Fruit fly (Drosophila melanogaster) whole organism, embryonic: ENCODE results near the gene kibra.

Experiments used
- B-H2 ChIP-seq: fragments of 200-800 bp; sonication (Bioruptor generic); optimal IDR thresholded peaks from 2 replicates; lab custom pipeline; 2018; ENCODE audit warnings: missing biosample characterization, mild to moderate bottlenecking, missing genetic modification characterization
- BtbVII ChIP-seq: fragments of 200-800 bp; sonication (Bioruptor generic); optimal IDR thresholded peaks from 3 replicates; lab custom pipeline; 2017; ENCODE audit warnings: missing biosample characterization, mild to moderate bottlenecking, missing genetic modification characterization
- CG10565 ChIP-seq: fragments of 200-800 bp; sonication (Bioruptor generic); optimal IDR thresholded peaks from 3 replicates; lab custom pipeline; 2016; ENCODE audit warnings: missing biosample characterization, mild to moderate bottlenecking, missing genetic modification characterization
- CG11398 ChIP-seq: fragments of 200-800 bp; sonication (Bioruptor generic); optimal IDR thresholded peaks from 2 replicates; lab custom pipeline; 2016; ENCODE audit warnings: missing biosample characterization, missing genetic modification characterization
- CG11695 ChIP-seq: fragments of 200-800 bp; sonication (Bioruptor generic); IDR thresholded peaks from 3 replicates; pipeline ENCODE4 v1.3.6; 2022; ENCODE audit warnings: missing biosample characterization, missing genetic modification characterization
- CG12744 ChIP-seq: fragments of 200-800 bp; sonication (Bioruptor generic); optimal IDR thresholded peaks from 2 replicates; lab custom pipeline; 2016; ENCODE audit warnings: missing biosample characterization, missing genetic modification characterization
- CG15269 ChIP-seq: fragments of 200-800 bp; sonication (Bioruptor generic); optimal IDR thresholded peaks from 2 replicates; lab custom pipeline; 2018; ENCODE audit warnings: missing biosample characterization, mild to moderate bottlenecking, missing genetic modification characterization, moderate library complexity
- CG16779 ChIP-seq: fragments of 200-800 bp; sonication (Bioruptor generic); IDR thresholded peaks from 2 replicates; pipeline ENCODE4 v1.3.6; 2022; ENCODE audit warnings: missing biosample characterization, missing genetic modification characterization
- CG16813 ChIP-seq: fragments of 200-800 bp; sonication (Bioruptor generic); IDR thresholded peaks from 3 replicates; pipeline ENCODE4 v1.3.6; 2022; ENCODE audit warnings: missing biosample characterization, missing genetic modification characterization; ENCODE audit not compliant: partially characterized antibody
- CG17186 ChIP-seq: fragments of 200-800 bp; sonication (Bioruptor generic); optimal IDR thresholded peaks from 3 replicates; lab custom pipeline; 2017; ENCODE audit warnings: missing biosample characterization, missing genetic modification reagents, missing genetic modification characterization
- CG1832 ChIP-seq: fragments of 200-800 bp; sonication (Bioruptor generic); optimal IDR thresholded peaks from 2 replicates; lab custom pipeline; 2017; ENCODE audit warnings: missing biosample characterization, mild to moderate bottlenecking, missing genetic modification characterization, inconsistent platforms
- CG18599 ChIP-seq: fragments of 200-800 bp; sonication (Bioruptor generic); optimal IDR thresholded peaks from 3 replicates; lab custom pipeline; 2017; ENCODE audit warnings: missing biosample characterization, missing genetic modification characterization, mild to moderate bottlenecking, moderate library complexity, missing genetic modification reagents
- CG31388 ChIP-seq: fragments of 200-800 bp; sonication (Bioruptor generic); optimal IDR thresholded peaks from 2 replicates; lab custom pipeline; 2016; ENCODE audit warnings: missing biosample characterization, missing genetic modification characterization
- CG31441 ChIP-seq: fragments of 200-800 bp; sonication (Bioruptor generic); IDR thresholded peaks from 2 replicates; pipeline ENCODE4 v1.3.6; 2022; ENCODE audit warnings: missing biosample characterization, missing genetic modification characterization
- CG43689 ChIP-seq: fragments of 200-800 bp; sonication (Bioruptor generic); IDR thresholded peaks from 2 replicates; pipeline ENCODE4 v1.3.6; 2022; ENCODE audit warnings: missing biosample characterization, missing genetic modification characterization
- CG5953 ChIP-seq: fragments of 200-800 bp; sonication (Bioruptor generic); IDR thresholded peaks from 2 replicates; pipeline ENCODE4 v1.3.6; 2022; ENCODE audit warnings: missing biosample characterization, missing genetic modification characterization
- CG7357 ChIP-seq: fragments of 200-800 bp; sonication (Bioruptor generic); IDR thresholded peaks from 3 replicates; pipeline ENCODE4 v1.3.6; 2022; ENCODE audit warnings: missing biosample characterization, missing genetic modification characterization
- CG8290 ChIP-seq, 3 experiments: fragments of 200-800 bp; sonication (Bioruptor generic); optimal IDR thresholded peaks; 2 replicates each; lab custom pipeline; 2016 to 2019; ENCODE audit warnings: missing biosample characterization in 3 of 3, missing genetic modification characterization in 3 of 3, mild to moderate bottlenecking in 2 of 3, moderate library complexity in 1 of 3
- CG8924 ChIP-seq: fragments of 200-800 bp; optimal IDR thresholded peaks from 3 replicates; lab custom pipeline; 2019; ENCODE audit warnings: missing biosample characterization, mild to moderate bottlenecking, missing genetic modification characterization, moderate library complexity
- CG9932 ChIP-seq: fragments of 200-800 bp; sonication (Bioruptor generic); IDR thresholded peaks from 2 replicates; pipeline ENCODE4 v1.3.6; 2022; ENCODE audit warnings: missing biosample characterization, missing genetic modification characterization
- CTCF ChIP-seq: fragments of 200-800 bp; sonication (Bioruptor generic); optimal IDR thresholded peaks from 2 replicates; lab custom pipeline; 2017; ENCODE audit warnings: missing biosample characterization, mild to moderate bottlenecking, missing genetic modification characterization, moderate library complexity
- D ChIP-seq, 2 experiments: fragments of 200-800 bp in 1 of 2; fragments of >200 bp in 1 of 2; sonication (Bioruptor generic) in 1 of 2; optimal IDR thresholded peaks; 2 replicates in 1 of 2; 3 replicates in 1 of 2; lab custom pipeline; 2017; ENCODE audit warnings: mild to moderate bottlenecking in 1 of 2, missing biosample characterization in 1 of 2, missing genetic modification characterization in 1 of 2, missing genetic modification reagents in 1 of 2
- Doc2 ChIP-seq: fragments of 200-800 bp; sonication (Bioruptor generic); IDR thresholded peaks from 2 replicates; pipeline ENCODE4 v1.3.6; 2022; ENCODE audit warnings: missing biosample characterization, missing genetic modification characterization
- Elba2 ChIP-seq: fragments of 200-800 bp; sonication (Bioruptor generic); optimal IDR thresholded peaks from 3 replicates; lab custom pipeline; 2016; ENCODE audit warnings: missing biosample characterization, missing genetic modification characterization
- Fer3 ChIP-seq: fragments of 200-800 bp; sonication (Bioruptor generic); optimal IDR thresholded peaks from 2 replicates; lab custom pipeline; 2018; ENCODE audit warnings: missing biosample characterization, mild to moderate bottlenecking, missing genetic modification characterization, moderate library complexity
- Rx ChIP-seq: fragments of 200-800 bp; sonication (Bioruptor generic); IDR thresholded peaks from 2 replicates; pipeline ENCODE4 v1.3.6; 2022; ENCODE audit warnings: missing biosample characterization, missing genetic modification characterization
- Ssrp ChIP-seq: fragments of 200-800 bp; sonication (Bioruptor generic); optimal IDR thresholded peaks from 2 replicates; lab custom pipeline; 2018; ENCODE audit warnings: missing biosample characterization, mild to moderate bottlenecking, missing genetic modification characterization, moderate library complexity
- abd-A ChIP-seq: fragments of 200-800 bp; sonication (Bioruptor generic); optimal IDR thresholded peaks from 3 replicates; lab custom pipeline; 2019; ENCODE audit warnings: missing biosample characterization, mild to moderate bottlenecking, missing genetic modification characterization, moderate library complexity
- chinmo ChIP-seq: fragments of 200-800 bp; sonication (Bioruptor generic); IDR thresholded peaks from 4 replicates; pipeline ENCODE4 v1.3.6; 2022; ENCODE audit warnings: missing biosample characterization, missing genetic modification characterization; ENCODE audit not compliant: partially characterized antibody
- ci ChIP-seq: fragments of 200-800 bp; sonication (Bioruptor generic); IDR thresholded peaks from 3 replicates; pipeline ENCODE4 v1.3.6; 2022; ENCODE audit warnings: missing biosample characterization, missing genetic modification characterization
- dysf ChIP-seq: fragments of 200-800 bp; sonication (Bioruptor generic); IDR thresholded peaks from 3 replicates; pipeline ENCODE4 v1.3.6; 2022; ENCODE audit warnings: missing biosample characterization, missing genetic modification characterization
- gro ChIP-seq: fragments of 200-800 bp; sonication (Bioruptor generic); optimal IDR thresholded peaks from 2 replicates; lab custom pipeline; 2016; ENCODE audit warnings: missing biosample characterization, missing genetic modification characterization
- gsb ChIP-seq: fragments of 200-800 bp; sonication (Bioruptor generic); IDR thresholded peaks from 2 replicates; pipeline ENCODE4 v1.3.6; 2022; ENCODE audit warnings: missing biosample characterization, missing genetic modification characterization
- gsb-n ChIP-seq: fragments of 200-800 bp; sonication (Bioruptor generic); optimal IDR thresholded peaks from 3 replicates; lab custom pipeline; 2018; ENCODE audit warnings: missing biosample characterization, mild to moderate bottlenecking, missing genetic modification characterization
- h ChIP-seq: fragments of >200 bp; optimal IDR thresholded peaks from 2 replicates; lab custom pipeline; 2017
- inv ChIP-seq: fragments of 200-800 bp; sonication (Bioruptor generic); IDR thresholded peaks from 2 replicates; pipeline ENCODE4 v1.3.6; 2022; ENCODE audit warnings: missing biosample characterization, missing genetic modification characterization; ENCODE audit not compliant: partially characterized antibody
- knrl ChIP-seq: fragments of 200-800 bp; sonication (Bioruptor generic); IDR thresholded peaks from 3 replicates; pipeline ENCODE4 v1.3.6; 2022; ENCODE audit warnings: missing biosample characterization, missing genetic modification characterization; ENCODE audit not compliant: partially characterized antibody
- lola ChIP-seq, 3 experiments: fragments of >200 bp in 2 of 3; fragments of 200-800 bp in 1 of 3; sonication (Bioruptor generic) in 1 of 3; optimal IDR thresholded peaks; 2 replicates each; lab custom pipeline; 2017 to 2019; ENCODE audit warnings: missing biosample characterization in 3 of 3, missing genetic modification characterization in 3 of 3, mild to moderate bottlenecking in 1 of 3, moderate library complexity in 1 of 3
- nau ChIP-seq: fragments of 200-800 bp; sonication (Bioruptor generic); optimal IDR thresholded peaks from 3 replicates; lab custom pipeline; 2017; ENCODE audit warnings: missing biosample characterization, mild to moderate bottlenecking, missing genetic modification characterization, missing genetic modification reagents
- nerfin-1 ChIP-seq: fragments of 200-800 bp; sonication (Bioruptor generic); optimal IDR thresholded peaks from 3 replicates; lab custom pipeline; 2019; ENCODE audit warnings: missing biosample characterization, mild to moderate bottlenecking, missing genetic modification characterization, moderate library complexity
- otp ChIP-seq: fragments of 200-800 bp; sonication (Bioruptor generic); IDR thresholded peaks from 3 replicates; pipeline ENCODE4, ENCODE4 v1.3.6; 2022; ENCODE audit warnings: missing biosample characterization, missing genetic modification characterization
- tap ChIP-seq: fragments of 200-800 bp; optimal IDR thresholded peaks from 3 replicates; lab custom pipeline; 2019; ENCODE audit warnings: missing biosample characterization, mild to moderate bottlenecking, missing genetic modification characterization, moderate library complexity
- tgo ChIP-seq: fragments of 200-800 bp; sonication (Bioruptor generic); IDR thresholded peaks from 3 replicates; pipeline ENCODE4 v1.3.6; 2022; ENCODE audit warnings: missing biosample characterization, missing genetic modification characterization
- tna ChIP-seq: fragments of 200-800 bp; sonication (Bioruptor generic); IDR thresholded peaks from 2 replicates; pipeline ENCODE4 v1.3.6; 2022; ENCODE audit warnings: missing biosample characterization, missing genetic modification characterization; ENCODE audit not compliant: partially characterized antibody
- vvl ChIP-seq: fragments of 200-800 bp; sonication (Bioruptor generic); IDR thresholded peaks from 2 replicates; pipeline ENCODE4 v1.3.6; 2022; ENCODE audit warnings: missing biosample characterization, missing genetic modification characterization
- z ChIP-seq: fragments of 200-800 bp; sonication (Bioruptor generic); IDR thresholded peaks from 3 replicates; pipeline ENCODE4 v1.3.6; 2022; ENCODE audit warnings: missing biosample characterization, missing genetic modification characterization
- zfh1 ChIP-seq: fragments of 200-800 bp; sonication (Bioruptor generic); IDR thresholded peaks from 3 replicates; pipeline ENCODE4 v1.3.6; 2022; ENCODE audit warnings: missing biosample characterization, missing genetic modification characterization

The kibra gene

dm6 chr3R:14707703-14708643 is 16.1 kb downstream of the kibra start (continued):
- TF ChIP-seq B-H2 (peak; percentile 29), D (optimal IDR thresholded peaks at IDR 0.05; lab: Kevin White, UChicago) (no peak), D (GFP tag; optimal IDR thresholded peaks at IDR 0.05; lab: Kevin White, UChicago) (no peak), CG16779 (GFP tag; lab: Robert Waterston, UW) (no peak), CTCF (GFP tag; lab: Kevin White, UChicago) (no peak), CG9932 (GFP tag; lab: Robert Waterston, UW) (peak; percentile 20; the same call in 1 of the 2 replicates), vvl (GFP tag; lab: Robert Waterston, UW) (peak; percentile 86; the same call in 1 of the 2 replicates), CG8924 (no peak), CG1832 (GFP tag; lab: Kevin White, UChicago) (no peak), CG15269 (tag; lab: Kevin White, UChicago) (peak; percentile 28), Doc2 (GFP tag; lab: Robert Waterston, UW) (no peak), CG8290 (GFP tag; optimal IDR thresholded peaks at IDR 0.05; lab: Kevin White, UChicago) (no peak), CG8290 (tag; optimal IDR thresholded peaks at IDR 0.05; lab: Kevin White, UChicago) (peak in 1 of 2 experiments; percentile 57), Rx (GFP tag; lab: Robert Waterston, UW) (no peak), CG11398 (GFP tag; lab: Kevin White, UChicago) (no peak)

- TF ChIP-seq tap (tag; lab: Kevin White, UChicago) = peak; percentile 42
- no peak for TF ChIP-seq z (GFP tag; lab: Robert Waterston, UW)
- TF ChIP-seq CG7357 (GFP tag; lab: Robert Waterston, UW) = peak; percentile 64; the same call in 2 of the 3 replicates
- peak; percentile 28 for TF ChIP-seq BtbVII (GFP tag; lab: Kevin White, UChicago)
- no peak; the same call in 1 of the 2 replicates for TF ChIP-seq CG43689 (GFP tag; lab: Robert Waterston, UW)
- no peak for TF ChIP-seq lola (GFP tag; optimal IDR thresholded peaks at IDR 0.05; lab: Kevin White, UChicago)
- TF ChIP-seq nau (GFP tag; lab: Kevin White, UChicago) = no peak
- TF ChIP-seq chinmo = peak; percentile 77; the same call in 3 of the 4 replicates
- TF ChIP-seq zfh1 (GFP tag; lab: Robert Waterston, UW) = peak; percentile 70; the same call in 2 of the 3 replicates
- peak; percentile 28; the same call in 1 of the 3 replicates for TF ChIP-seq knrl (GFP tag; lab: Robert Waterston, UW)
- peak; percentile 70; the same call in 2 of the 3 replicates for TF ChIP-seq otp (GFP tag; lab: Robert Waterston, UW)
- TF ChIP-seq inv = peak; percentile 47; the same call in 1 of the 2 replicates
- TF ChIP-seq gro (GFP tag; lab: Kevin White, UChicago) = peak; percentile 68
- TF ChIP-seq CG11695 = peak; percentile 67
- no peak for TF ChIP-seq gsb-n (tag; lab: Kevin White, UChicago)
- TF ChIP-seq CG10565 (GFP tag; lab: Kevin White, UChicago) = no peak
- TF ChIP-seq CG5953 (GFP tag; lab: Robert Waterston, UW) = peak; percentile 73
- TF ChIP-seq abd-A = no peak
- no peak for TF ChIP-seq Elba2 (GFP tag; lab: Kevin White, UChicago)
- no peak for TF ChIP-seq CG12744 (GFP tag; lab: Kevin White, UChicago)
- TF ChIP-seq CG31388 = no peak
- peak; percentile 56 for TF ChIP-seq Fer3 (tag; lab: Kevin White, UChicago)
- peak; percentile 46; the same call in 2 of the 3 replicates for TF ChIP-seq tgo (GFP tag; lab: Robert Waterston, UW)
- peak; percentile 68 for TF ChIP-seq CG16813 (GFP tag; lab: Robert Waterston, UW)
- TF ChIP-seq Ssrp (tag; lab: Kevin White, UChicago) = peak; percentile 33
- peak; percentile 81 for TF ChIP-seq dysf (GFP tag; lab: Robert Waterston, UW)
- TF ChIP-seq CG18599 = peak; percentile 63
- peak; percentile 86 for TF ChIP-seq tna (GFP tag; lab: Robert Waterston, UW)
- TF ChIP-seq gsb = peak; percentile 65
- TF ChIP-seq nerfin-1 = no peak
- TF ChIP-seq ci = peak; percentile 80
- TF ChIP-seq CG31441 (GFP tag; lab: Robert Waterston, UW) = peak; percentile 51; the same call in 1 of the 2 replicates
- no peak for TF ChIP-seq h (lab: Kevin White, UChicago)
- no peak for TF ChIP-seq CG17186 (GFP tag; lab: Kevin White, UChicago)
These were observed 17.2 kb downstream of the kibra start for dm6 chr3R:14706860-14707259.
